Worm (Caenorhabditis elegans) whole organism, mixed stage, embryonic: ENCODE results near the gene srh-258.

Experiments
- M03D4.4 ChIP-seq: sonication (generic microtip); optimal IDR thresholded peaks from 2 replicates; lab custom pipeline; 2017; ENCODE audit warnings: mild to moderate bottlenecking, missing genetic modification characterization, missing compliant biosample characterization
- blmp-1 ChIP-seq: fragments of 150-350 bp; optimal IDR thresholded peaks from 2 replicates; lab custom pipeline; 2014; ENCODE audit warnings: missing biosample characterization, missing genetic modification characterization
- ceh-39 ChIP-seq: fragments of 150-350 bp; optimal IDR thresholded peaks from 2 replicates; lab custom pipeline; 2014; ENCODE audit warnings: missing biosample characterization, missing genetic modification characterization
- ceh-43 ChIP-seq: fragments of 200-800 bp; sonication (Bioruptor generic); optimal IDR thresholded peaks from 2 replicates; lab custom pipeline; 2018; ENCODE audit warnings: mild to moderate bottlenecking, missing genetic modification characterization, moderate library complexity, missing compliant biosample characterization
- ceh-83 ChIP-seq: fragments of 200-800 bp; sonication (Bioruptor generic); optimal IDR thresholded peaks from 2 replicates; lab custom pipeline; 2018; ENCODE audit warnings: mild to moderate bottlenecking, missing genetic modification characterization, missing compliant biosample characterization
- ces-1 ChIP-seq: fragments of 150-350 bp; optimal IDR thresholded peaks from 2 replicates; lab custom pipeline; 2014; ENCODE audit warnings: missing biosample characterization, missing genetic modification reagents, missing genetic modification characterization
- cnd-1 ChIP-seq: fragments of 200-800 bp; sonication (Bioruptor generic); optimal IDR thresholded peaks from 2 replicates; lab custom pipeline; 2018; ENCODE audit warnings: mild to moderate bottlenecking, missing genetic modification characterization, missing compliant biosample characterization
- drap-1 ChIP-seq: fragments of 200-800 bp; sonication (Bioruptor generic); optimal IDR thresholded peaks from 3 replicates; lab custom pipeline; 2018; ENCODE audit warnings: mild to moderate bottlenecking, missing genetic modification characterization, missing compliant biosample characterization
- elt-1 ChIP-seq: sonication (generic microtip); optimal IDR thresholded peaks from 2 replicates; lab custom pipeline; 2017; ENCODE audit warnings: missing genetic modification characterization, mild to moderate bottlenecking, missing compliant biosample characterization, antibody characterized with exemption, moderate library complexity, borderline replicate concordance; ENCODE audit not compliant: insufficient read depth
- elt-3 ChIP-seq: fragments of 150-350 bp; optimal IDR thresholded peaks from 2 replicates; lab custom pipeline; 2014; ENCODE audit warnings: missing biosample characterization, missing genetic modification characterization
- flh-1 ChIP-seq: fragments of 200-800 bp; sonication (Bioruptor generic); optimal IDR thresholded peaks from 2 replicates; lab custom pipeline; 2018; ENCODE audit warnings: mild to moderate bottlenecking, missing genetic modification characterization, moderate library complexity, missing compliant biosample characterization
- hlh-1 ChIP-seq: fragments of 150-350 bp; optimal IDR thresholded peaks from 2 replicates; lab custom pipeline; 2014; ENCODE audit warnings: missing biosample characterization, missing genetic modification reagents, missing genetic modification characterization
- lin-32 ChIP-seq: fragments of 200-800 bp; sonication (Bioruptor generic); optimal IDR thresholded peaks from 2 replicates; lab custom pipeline; 2018; ENCODE audit warnings: mild to moderate bottlenecking, missing genetic modification characterization, missing compliant biosample characterization
- lsy-2 ChIP-seq: fragments of 150-350 bp; optimal IDR thresholded peaks from 2 replicates; lab custom pipeline; 2014; ENCODE audit warnings: missing biosample characterization, missing genetic modification characterization
- mab-5 ChIP-seq: fragments of 150-350 bp; optimal IDR thresholded peaks from 2 replicates; lab custom pipeline; 2014; ENCODE audit warnings: missing biosample characterization, missing genetic modification characterization
- mep-1 ChIP-seq: fragments of 150-350 bp; optimal IDR thresholded peaks from 2 replicates; lab custom pipeline; 2017; ENCODE audit warnings: missing biosample characterization, missing genetic modification reagents, missing genetic modification characterization, inconsistent platforms
- mls-2 ChIP-seq: sonication (generic microtip); optimal IDR thresholded peaks from 2 replicates; lab custom pipeline; 2016; ENCODE audit warnings: mild to moderate bottlenecking, missing genetic modification characterization, moderate library complexity, missing compliant biosample characterization
- nhr-12 ChIP-seq: fragments of 150-350 bp; optimal IDR thresholded peaks from 2 replicates; lab custom pipeline; 2014; ENCODE audit warnings: missing biosample characterization, missing genetic modification characterization
- nhr-237 ChIP-seq: fragments of 150-350 bp; optimal IDR thresholded peaks from 2 replicates; lab custom pipeline; 2014; ENCODE audit warnings: missing biosample characterization, missing genetic modification characterization
- nhr-28 ChIP-seq: fragments of 150-350 bp; optimal IDR thresholded peaks from 2 replicates; lab custom pipeline; 2014; ENCODE audit warnings: missing biosample characterization, missing genetic modification characterization
- nhr-76 ChIP-seq: sonication (generic microtip); optimal IDR thresholded peaks from 2 replicates; lab custom pipeline; 2017; ENCODE audit warnings: missing biosample characterization, missing genetic modification characterization
- sem-2 ChIP-seq: fragments of 200-800 bp; sonication (Bioruptor generic); optimal IDR thresholded peaks from 2 replicates; lab custom pipeline; 2018; ENCODE audit warnings: mild to moderate bottlenecking, missing genetic modification characterization, missing compliant biosample characterization
- snpc-4 ChIP-seq: fragments of 150-350 bp; optimal IDR thresholded peaks from 2 replicates; lab custom pipeline; 2014; ENCODE audit warnings: missing biosample characterization, missing genetic modification characterization
- sptf-1 ChIP-seq: sonication (generic microtip); optimal IDR thresholded peaks from 2 replicates; lab custom pipeline; 2017; ENCODE audit warnings: mild to moderate bottlenecking, missing genetic modification characterization, moderate library complexity, missing compliant biosample characterization
- tbx-8 ChIP-seq: fragments of 200-800 bp; sonication (Bioruptor generic); optimal IDR thresholded peaks from 2 replicates; lab custom pipeline; 2018; ENCODE audit warnings: mild to moderate bottlenecking, missing genetic modification characterization, moderate library complexity, missing compliant biosample characterization
- unc-120 ChIP-seq: sonication (generic microtip); optimal IDR thresholded peaks from 2 replicates; lab custom pipeline; 2017; ENCODE audit warnings: missing genetic modification characterization, missing compliant biosample characterization; ENCODE audit not compliant: poor library complexity, severe bottlenecking
- unc-39 ChIP-seq: fragments of 150-350 bp; optimal IDR thresholded peaks from 2 replicates; lab custom pipeline; 2014; ENCODE audit warnings: missing biosample characterization, missing genetic modification characterization
- unc-62 ChIP-seq: fragments of 150-350 bp; optimal IDR thresholded peaks from 2 replicates; lab custom pipeline; 2014; ENCODE audit warnings: missing biosample characterization, missing genetic modification reagents, missing genetic modification characterization
- zip-8 ChIP-seq: fragments of 150-350 bp; optimal IDR thresholded peaks from 2 replicates; lab custom pipeline; 2014; ENCODE audit warnings: missing biosample characterization, missing genetic modification characterization
- ztf-11 ChIP-seq: fragments of 150-350 bp; optimal IDR thresholded peaks from 2 replicates; lab custom pipeline; 2014; ENCODE audit warnings: missing biosample characterization, missing genetic modification characterization

srh-258 gene

DNA sequence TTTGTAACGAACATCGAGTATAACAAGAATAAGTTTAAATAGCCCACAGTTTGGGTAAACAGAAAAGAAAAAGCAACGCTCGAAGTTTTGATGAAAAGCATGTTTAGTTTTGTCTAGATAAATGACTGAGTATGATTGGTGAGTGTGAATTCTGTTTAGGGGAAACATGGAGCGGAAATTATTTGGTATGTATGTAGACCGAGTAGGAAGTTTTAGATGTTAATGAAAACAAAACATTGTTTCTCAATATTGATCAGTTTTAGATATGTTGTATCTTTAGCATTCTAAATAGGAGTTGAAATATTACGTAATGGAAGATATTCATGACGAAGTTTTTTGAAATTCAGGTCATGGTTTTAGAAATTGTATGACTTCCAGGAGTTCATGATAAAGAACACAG lies 7.7 kb downstream of the srh-258 start, which contains the start of gene srbc-63:
Gene srbc-63 (minus strand): TSS at position 101 of the 400 bp plus-strand sequence.
- no peak for TF ChIP-seq ces-1
- no peak for TF ChIP-seq cnd-1 (tag; lab: Kevin White, UChicago)
- no peak for TF ChIP-seq unc-120 (tag; lab: Kevin White, UChicago)
- TF ChIP-seq mls-2 (tag; lab: Kevin White, UChicago): no peak
- TF ChIP-seq mab-5: no peak
- no peak for TF ChIP-seq nhr-76 (tag; lab: Kevin White, UChicago)
- TF ChIP-seq unc-62 (GFP tag; lab: Kevin White, UChicago): no peak
- no peak for TF ChIP-seq tbx-8 (GFP tag; lab: Kevin White, UChicago)
- TF ChIP-seq elt-3: no peak
- no peak for TF ChIP-seq sptf-1 (tag; lab: Kevin White, UChicago)
- TF ChIP-seq sem-2 (GFP tag; lab: Kevin White, UChicago): no peak
- no peak for TF ChIP-seq elt-1
- TF ChIP-seq ztf-11 (tag; lab: Kevin White, UChicago): no peak
- TF ChIP-seq flh-1 (GFP tag; lab: Kevin White, UChicago): no peak
- no peak for TF ChIP-seq hlh-1 (tag; lab: Kevin White, UChicago)
- TF ChIP-seq zip-8 (tag; lab: Kevin White, UChicago): no peak
- TF ChIP-seq M03D4.4 (tag; lab: Kevin White, UChicago): no peak
- TF ChIP-seq ceh-43 (GFP tag; lab: Kevin White, UChicago): no peak
- TF ChIP-seq nhr-237: no peak

DNA sequence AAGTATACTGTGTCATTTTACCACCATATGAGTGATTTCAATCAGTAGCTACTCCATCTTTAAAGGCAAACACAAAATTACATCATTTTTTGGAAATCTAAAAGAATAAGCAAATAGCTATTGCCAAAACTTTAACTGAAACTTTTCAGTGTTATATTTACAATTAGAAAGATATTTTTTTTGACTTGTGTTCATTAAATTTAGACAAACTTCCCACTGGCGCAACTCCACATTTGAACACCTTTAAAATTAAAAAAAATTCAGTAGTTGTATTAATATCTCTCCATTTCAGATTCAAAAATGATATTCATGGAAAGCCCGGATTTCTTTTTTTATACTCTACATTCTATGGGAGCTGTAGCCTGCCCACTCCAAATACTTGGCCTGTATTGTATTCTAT lies 8.9 kb downstream of the srh-258 start, which contains the start of gene srh-264:
Gene srh-264 (plus strand): TSS at position 301 of the 400 bp plus-strand sequence.
- TF ChIP-seq M03D4.4 (tag; lab: Kevin White, UChicago): no peak
- no peak for TF ChIP-seq mab-5
- TF ChIP-seq nhr-12: no peak
- TF ChIP-seq tbx-8 (GFP tag; lab: Kevin White, UChicago): no peak
- no peak for TF ChIP-seq flh-1 (GFP tag; lab: Kevin White, UChicago)
- no peak for TF ChIP-seq elt-3
- no peak for TF ChIP-seq unc-39

DNA sequence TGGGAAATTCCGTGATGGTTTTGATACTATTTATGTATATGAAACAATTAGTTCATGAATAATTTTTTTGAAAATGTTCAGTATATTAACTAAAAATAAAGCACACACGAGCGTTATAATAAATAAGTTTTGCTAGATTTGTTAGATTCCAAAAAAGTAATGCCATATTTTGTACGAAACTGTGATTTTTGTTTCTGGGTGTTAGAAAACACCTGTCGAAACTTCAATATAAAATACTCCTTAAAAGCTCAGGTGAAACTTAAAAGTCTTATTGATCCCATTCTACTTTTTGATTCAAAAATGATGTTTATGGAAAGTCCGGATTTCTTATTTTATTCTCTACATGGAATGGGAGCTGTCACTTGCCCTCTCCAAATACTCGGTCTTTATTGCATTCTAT lies 11.0 kb downstream of the srh-258 start, which contains the start of gene srh-265:
Gene srh-265 (plus strand): TSS at position 301 of the 400 bp plus-strand sequence.
- TF ChIP-seq sptf-1 (tag; lab: Kevin White, UChicago) (no peak), sem-2 (GFP tag; lab: Kevin White, UChicago) (no peak), ces-1 (no peak), nhr-12 (no peak), unc-120 (tag; lab: Kevin White, UChicago) (no peak), cnd-1 (tag; lab: Kevin White, UChicago) (no peak), ceh-39 (tag; lab: Kevin White, UChicago) (no peak), mab-5 (no peak), mls-2 (tag; lab: Kevin White, UChicago) (no peak), lin-32 (no peak)

DNA sequence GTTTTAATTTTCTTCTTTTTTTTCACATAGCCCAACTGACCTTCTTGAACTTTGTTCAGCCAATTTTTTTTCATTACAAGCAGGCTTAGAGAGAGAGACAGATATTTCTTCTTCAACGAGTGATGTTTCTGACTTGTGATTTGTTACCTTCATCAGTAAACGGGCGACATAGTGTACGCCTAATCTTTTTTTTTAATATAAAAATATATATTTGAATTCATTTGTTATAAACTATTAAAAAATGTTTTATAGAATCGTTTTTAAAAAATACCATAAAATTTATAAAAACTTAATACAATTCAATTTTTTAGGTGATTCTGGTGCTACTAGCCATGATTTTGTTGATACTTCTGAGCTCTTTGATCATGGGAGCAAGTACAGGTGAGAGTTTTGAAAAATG lies 12.9 kb downstream of the srh-258 start, which contains the start of gene T06E6.10:
Gene T06E6.10 (plus strand): TSS at position 301 of the 400 bp plus-strand sequence.
- TF ChIP-seq blmp-1: no peak
- TF ChIP-seq ceh-43 (GFP tag; lab: Kevin White, UChicago): no peak
- TF ChIP-seq elt-3: no peak
- TF ChIP-seq tbx-8 (GFP tag; lab: Kevin White, UChicago): no peak
- no peak for TF ChIP-seq nhr-237
- TF ChIP-seq unc-39: no peak
- no peak for TF ChIP-seq lin-32
- TF ChIP-seq sem-2 (GFP tag; lab: Kevin White, UChicago): no peak
- no peak for TF ChIP-seq snpc-4 (tag; lab: Kevin White, UChicago)
- TF ChIP-seq drap-1: no peak
- TF ChIP-seq mls-2 (tag; lab: Kevin White, UChicago): no peak
- no peak for TF ChIP-seq ceh-83
- no peak for TF ChIP-seq lsy-2 (tag; lab: Kevin White, UChicago)
- no peak for TF ChIP-seq ceh-39 (tag; lab: Kevin White, UChicago)
- no peak for TF ChIP-seq ztf-11 (tag; lab: Kevin White, UChicago)
- no peak for TF ChIP-seq nhr-12
- TF ChIP-seq mep-1: no peak
- no peak for TF ChIP-seq nhr-28 (tag; lab: Kevin White, UChicago)
- TF ChIP-seq, all 35 proteins: peak for 0

DNA sequence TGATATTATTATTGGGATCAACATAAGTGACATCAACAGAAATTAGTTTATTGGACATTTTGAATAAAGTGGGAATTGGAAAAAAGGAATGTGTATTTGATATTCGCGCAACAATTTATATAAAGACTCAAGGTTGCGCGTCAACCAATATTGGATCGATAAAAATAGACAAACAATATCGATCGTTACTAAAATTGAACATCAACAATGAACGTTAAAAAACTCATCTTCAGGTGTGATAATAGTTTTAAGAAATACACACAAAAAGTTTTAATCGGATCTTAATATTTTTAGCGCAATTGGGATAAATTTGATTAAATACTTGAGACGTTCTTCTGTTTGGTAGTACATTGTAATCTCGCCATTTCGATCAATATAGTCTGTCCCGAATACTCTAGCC lies 18.6 kb downstream of the srh-258 start, which contains the start of gene fbxa-104:
Gene fbxa-104 (minus strand): TSS at position 83 of the 400 bp plus-strand sequence.
- no peak for TF ChIP-seq M03D4.4 (tag; lab: Kevin White, UChicago)
- TF ChIP-seq nhr-237: no peak
- TF ChIP-seq sem-2 (GFP tag; lab: Kevin White, UChicago): no peak
- TF ChIP-seq ceh-83: no peak
- TF ChIP-seq unc-39: no peak
- TF ChIP-seq tbx-8 (GFP tag; lab: Kevin White, UChicago): no peak
- TF ChIP-seq sptf-1 (tag; lab: Kevin White, UChicago): no peak
- TF ChIP-seq snpc-4 (tag; lab: Kevin White, UChicago): no peak
- no peak for TF ChIP-seq ceh-39 (tag; lab: Kevin White, UChicago)
